Fruit fly (Drosophila melanogaster) whole organism, embryonic: ENCODE data around the gene Bet3.
A peak's percentile ranks its signal among the peaks of the same experiment; 100 is the strongest.

Experiments used
- ATbp ChIP-seq: fragments of 200-800 bp; sonication (Bioruptor generic); optimal IDR thresholded peaks from 2 replicates; lab custom pipeline; 2017; ENCODE audit warnings: missing biosample characterization, mild to moderate bottlenecking, missing genetic modification characterization, missing genetic modification reagents
- B-H2 ChIP-seq: fragments of 200-800 bp; sonication (Bioruptor generic); optimal IDR thresholded peaks from 2 replicates; lab custom pipeline; 2018; ENCODE audit warnings: missing biosample characterization, mild to moderate bottlenecking, missing genetic modification characterization
- BtbVII ChIP-seq: fragments of 200-800 bp; sonication (Bioruptor generic); optimal IDR thresholded peaks from 3 replicates; lab custom pipeline; 2017; ENCODE audit warnings: missing biosample characterization, mild to moderate bottlenecking, missing genetic modification characterization
- CG10147 ChIP-seq: fragments of 200-800 bp; sonication (Bioruptor generic); optimal IDR thresholded peaks from 2 replicates; lab custom pipeline; 2019; ENCODE audit warnings: missing biosample characterization, mild to moderate bottlenecking, missing genetic modification characterization, moderate library complexity
- CG10959 ChIP-seq: fragments of 200-800 bp; sonication (Bioruptor generic); IDR thresholded peaks from 2 replicates; pipeline ENCODE4 v1.3.6; 2022; ENCODE audit warnings: missing biosample characterization, missing genetic modification characterization
- CG11247 ChIP-seq: fragments of 200-800 bp; sonication (Bioruptor generic); IDR thresholded peaks from 2 replicates; pipeline ENCODE4 v1.3.6; 2022; ENCODE audit warnings: missing biosample characterization, missing genetic modification characterization
- CG11695 ChIP-seq: fragments of 200-800 bp; sonication (Bioruptor generic); IDR thresholded peaks from 3 replicates; pipeline ENCODE4 v1.3.6; 2022; ENCODE audit warnings: missing biosample characterization, missing genetic modification characterization
- CG11696 ChIP-seq: fragments of 200-800 bp; sonication (Bioruptor generic); IDR thresholded peaks from 2 replicates; pipeline ENCODE4 v1.3.6; 2022; ENCODE audit warnings: missing biosample characterization, missing genetic modification characterization
- CG12391 ChIP-seq: fragments of 200-800 bp; sonication (Bioruptor generic); optimal IDR thresholded peaks from 3 replicates; lab custom pipeline; 2018; ENCODE audit warnings: missing biosample characterization, mild to moderate bottlenecking, missing genetic modification characterization, moderate library complexity
- CG14014 ChIP-seq: fragments of 200-800 bp; sonication (Bioruptor generic); IDR thresholded peaks from 2 replicates; pipeline ENCODE4 v1.3.6; 2022; ENCODE audit warnings: missing biosample characterization, missing genetic modification characterization
- CG17802 ChIP-seq: fragments of 200-800 bp; sonication (Bioruptor generic); optimal IDR thresholded peaks from 2 replicates; lab custom pipeline; 2018; ENCODE audit warnings: missing biosample characterization, mild to moderate bottlenecking, missing genetic modification characterization, moderate library complexity
- CG18619 ChIP-seq: fragments of 200-800 bp; sonication (Bioruptor generic); optimal IDR thresholded peaks from 3 replicates; lab custom pipeline; 2017; ENCODE audit warnings: missing biosample characterization, mild to moderate bottlenecking, missing genetic modification characterization
- CG2116 ChIP-seq: fragments of 200-800 bp; sonication (Bioruptor generic); optimal IDR thresholded peaks from 3 replicates; lab custom pipeline; 2018; ENCODE audit warnings: missing biosample characterization, mild to moderate bottlenecking, missing genetic modification characterization
- CG2129 ChIP-seq: fragments of 200-800 bp; sonication (Bioruptor generic); IDR thresholded peaks from 2 replicates; pipeline ENCODE4 v1.3.6; 2022; ENCODE audit warnings: missing biosample characterization, missing genetic modification characterization; ENCODE audit not compliant: partially characterized antibody
- CG2678 ChIP-seq: fragments of 200-800 bp; sonication (Bioruptor generic); optimal IDR thresholded peaks from 3 replicates; lab custom pipeline; 2019; ENCODE audit warnings: missing biosample characterization, mild to moderate bottlenecking, missing genetic modification characterization, moderate library complexity
- CG32767 ChIP-seq: fragments of 200-800 bp; sonication (Bioruptor generic); IDR thresholded peaks from 2 replicates; pipeline ENCODE4 v1.3.6; 2022; ENCODE audit warnings: missing biosample characterization, missing genetic modification characterization
- CG4328 ChIP-seq: fragments of 200-800 bp; sonication (Bioruptor generic); optimal IDR thresholded peaks from 3 replicates; lab custom pipeline; 2017; ENCODE audit warnings: missing biosample characterization, missing genetic modification reagents, missing genetic modification characterization
- CG5953 ChIP-seq: fragments of 200-800 bp; sonication (Bioruptor generic); IDR thresholded peaks from 2 replicates; pipeline ENCODE4 v1.3.6; 2022; ENCODE audit warnings: missing biosample characterization, missing genetic modification characterization
- CG9609 ChIP-seq: fragments of 200-800 bp; sonication (Bioruptor generic); optimal IDR thresholded peaks from 3 replicates; lab custom pipeline; 2016; ENCODE audit warnings: missing biosample characterization, missing genetic modification characterization
- CrebB ChIP-seq: fragments of 200-800 bp; sonication (Bioruptor generic); optimal IDR thresholded peaks from 3 replicates; lab custom pipeline; 2018; ENCODE audit warnings: missing biosample characterization, mild to moderate bottlenecking, missing genetic modification characterization
- Dad ChIP-seq: fragments of 200-800 bp; sonication (Bioruptor generic); optimal IDR thresholded peaks from 3 replicates; lab custom pipeline; 2016; ENCODE audit warnings: missing biosample characterization, missing genetic modification characterization
- Dbx ChIP-seq: fragments of 200-800 bp; sonication (Bioruptor generic); IDR thresholded peaks from 3 replicates; pipeline ENCODE4 v1.3.6; 2022; ENCODE audit warnings: missing biosample characterization, missing genetic modification characterization
- Dref ChIP-seq: fragments of 200-800 bp; sonication (Bioruptor generic); IDR thresholded peaks from 2 replicates; pipeline ENCODE4 v1.3.6; 2022; ENCODE audit warnings: missing biosample characterization, missing genetic modification characterization
- H2.0 ChIP-seq: fragments of 200-800 bp; sonication (Bioruptor generic); IDR thresholded peaks from 2 replicates; pipeline ENCODE4 v1.3.6; 2022; ENCODE audit warnings: missing biosample characterization, missing genetic modification characterization
- HLH4C ChIP-seq: fragments of 200-800 bp; sonication (Bioruptor generic); IDR thresholded peaks from 3 replicates; pipeline ENCODE4 v1.3.6; 2022; ENCODE audit warnings: missing biosample characterization, missing genetic modification characterization; ENCODE audit not compliant: partially characterized antibody
- HmgZ ChIP-seq: fragments of 200-800 bp; sonication (Bioruptor generic); optimal IDR thresholded peaks from 2 replicates; lab custom pipeline; 2018; ENCODE audit warnings: missing biosample characterization, mild to moderate bottlenecking, missing genetic modification characterization
- Jarid2 ChIP-seq: fragments of 200-800 bp; sonication (Bioruptor generic); optimal IDR thresholded peaks from 3 replicates; lab custom pipeline; 2017; ENCODE audit warnings: mild to moderate bottlenecking, missing biosample characterization, missing genetic modification reagents, missing genetic modification characterization
- Mes4 ChIP-seq: fragments of 200-800 bp; sonication (Bioruptor generic); optimal IDR thresholded peaks from 2 replicates; lab custom pipeline; 2016; ENCODE audit warnings: missing biosample characterization, missing genetic modification characterization
- Mrtf ChIP-seq: fragments of 200-800 bp; sonication (Bioruptor generic); IDR thresholded peaks from 3 replicates; pipeline ENCODE4 v1.3.6; 2022; ENCODE audit warnings: missing biosample characterization, missing genetic modification characterization
- Opbp ChIP-seq: fragments of 200-800 bp; sonication (Bioruptor generic); IDR thresholded peaks from 3 replicates; pipeline ENCODE4 v1.3.6; 2022; ENCODE audit warnings: missing biosample characterization, missing genetic modification characterization; ENCODE audit not compliant: partially characterized antibody
- Ptx1 ChIP-seq: fragments of 200-800 bp; sonication (Bioruptor generic); IDR thresholded peaks from 2 replicates; pipeline ENCODE4 v1.3.6; 2022; ENCODE audit warnings: missing biosample characterization, missing genetic modification characterization
- Sox102F ChIP-seq: fragments of 200-800 bp; sonication (Bioruptor generic); optimal IDR thresholded peaks from 2 replicates; lab custom pipeline; 2018; ENCODE audit warnings: missing biosample characterization, mild to moderate bottlenecking, missing genetic modification characterization, moderate library complexity
- Sry-β ChIP-seq: fragments of 200-800 bp; sonication (Bioruptor generic); optimal IDR thresholded peaks from 2 replicates; lab custom pipeline; 2018; ENCODE audit warnings: missing biosample characterization, mild to moderate bottlenecking, missing genetic modification characterization, moderate library complexity
- ap ChIP-seq: fragments of 200-800 bp; sonication (Bioruptor generic); IDR thresholded peaks from 2 replicates; pipeline ENCODE4 v1.3.6; 2022; ENCODE audit warnings: missing biosample characterization, missing genetic modification characterization
- bigmax ChIP-seq: fragments of 200-800 bp; sonication (Bioruptor generic); optimal IDR thresholded peaks from 2 replicates; lab custom pipeline; 2018; ENCODE audit warnings: missing biosample characterization, mild to moderate bottlenecking, missing genetic modification characterization
- chinmo ChIP-seq: fragments of 200-800 bp; sonication (Bioruptor generic); IDR thresholded peaks from 4 replicates; pipeline ENCODE4 v1.3.6; 2022; ENCODE audit warnings: missing biosample characterization, missing genetic modification characterization; ENCODE audit not compliant: partially characterized antibody
- dysf ChIP-seq: fragments of 200-800 bp; sonication (Bioruptor generic); IDR thresholded peaks from 3 replicates; pipeline ENCODE4 v1.3.6; 2022; ENCODE audit warnings: missing biosample characterization, missing genetic modification characterization
- exex ChIP-seq: fragments of 200-800 bp; sonication (Bioruptor generic); optimal IDR thresholded peaks from 4 replicates; lab custom pipeline; 2018; ENCODE audit warnings: missing biosample characterization, mild to moderate bottlenecking, missing genetic modification characterization, moderate library complexity
- fru ChIP-seq: fragments of >200 bp; optimal IDR thresholded peaks from 2 replicates; lab custom pipeline; 2017
- gem ChIP-seq: fragments of 200-800 bp; sonication (Bioruptor generic); optimal IDR thresholded peaks from 2 replicates; lab custom pipeline; 2019; ENCODE audit warnings: missing biosample characterization, mild to moderate bottlenecking, missing genetic modification characterization, moderate library complexity
- mam ChIP-seq: fragments of 200-800 bp; sonication (Bioruptor generic); optimal IDR thresholded peaks from 3 replicates; lab custom pipeline; 2016; ENCODE audit warnings: missing biosample characterization, missing genetic modification characterization
- nerfin-2 ChIP-seq: fragments of 200-800 bp; sonication (Bioruptor generic); IDR thresholded peaks from 2 replicates; pipeline ENCODE4 v1.3.6; 2022; ENCODE audit warnings: missing biosample characterization, missing genetic modification characterization; ENCODE audit not compliant: partially characterized antibody
- nmo ChIP-seq: fragments of 200-800 bp; sonication (Bioruptor generic); optimal IDR thresholded peaks from 2 replicates; lab custom pipeline; 2018; ENCODE audit warnings: missing biosample characterization, mild to moderate bottlenecking, missing genetic modification characterization, moderate library complexity
- peb ChIP-seq: fragments of 200-800 bp; sonication (Bioruptor generic); IDR thresholded peaks from 2 replicates; pipeline ENCODE4 v1.3.6; 2022; ENCODE audit warnings: missing biosample characterization, missing genetic modification characterization
- repo ChIP-seq: fragments of 200-800 bp; sonication (Bioruptor generic); optimal IDR thresholded peaks from 2 replicates; lab custom pipeline; 2016; ENCODE audit warnings: missing biosample characterization, missing genetic modification characterization
- sisA ChIP-seq: fragments of 200-800 bp; sonication (Bioruptor generic); IDR thresholded peaks from 2 replicates; pipeline ENCODE4 v1.3.6; 2022; ENCODE audit warnings: missing biosample characterization, missing genetic modification characterization
- tap ChIP-seq: fragments of 200-800 bp; optimal IDR thresholded peaks from 3 replicates; lab custom pipeline; 2019; ENCODE audit warnings: missing biosample characterization, mild to moderate bottlenecking, missing genetic modification characterization, moderate library complexity
- toy ChIP-seq: fragments of 200-800 bp; sonication (Bioruptor generic); IDR thresholded peaks from 2 replicates; pipeline ENCODE4 v1.3.6; 2022; ENCODE audit warnings: missing biosample characterization, missing genetic modification characterization
- tup ChIP-seq: fragments of 200-800 bp; sonication (Bioruptor generic); optimal IDR thresholded peaks from 2 replicates; lab custom pipeline; 2016; ENCODE audit warnings: missing biosample characterization, mild to moderate bottlenecking, missing genetic modification characterization, moderate library complexity

The Bet3 gene

dm6 chr3L:9460775-9461491 lies 18.9 kb upstream of the Bet3 start, which contains the start of the genes CG3434 and CG44838 (continued):
- TF ChIP-seq CG2678 (tag; lab: Kevin White, UChicago) = peak; percentile 83
- TF ChIP-seq dysf (GFP tag; lab: Robert Waterston, UW) = peak; percentile 76
- TF ChIP-seq repo (GFP tag; lab: Kevin White, UChicago) = no peak
- TF ChIP-seq tap (tag; lab: Kevin White, UChicago) = peak; percentile 36
- peak; percentile 62; the same call in 1 of the 2 replicates for TF ChIP-seq CG11247 (GFP tag; lab: Robert Waterston, UW)
- TF ChIP-seq chinmo (GFP tag; lab: Robert Waterston, UW) = peak; percentile 77; the same call in 1 of the 4 replicates
- peak; percentile 38 for TF ChIP-seq tup
- TF ChIP-seq Dref = peak; percentile 66
- TF ChIP-seq CG32767 = no peak; the same call in 1 of the 2 replicates
- peak; percentile 79 for TF ChIP-seq B-H2 (GFP tag; lab: Kevin White, UChicago)
- TF ChIP-seq H2.0 (GFP tag; lab: Robert Waterston, UW) = peak; percentile 24; the same call in 1 of the 2 replicates
- TF ChIP-seq exex (tag; lab: Kevin White, UChicago) = peak; percentile 45
- TF ChIP-seq CG4328 (GFP tag; lab: Kevin White, UChicago) = peak; percentile 72
- TF ChIP-seq CrebB = peak; percentile 38
- TF ChIP-seq HmgZ (tag; lab: Kevin White, UChicago) = peak; percentile 82
- peak; percentile 83 for TF ChIP-seq CG10147 (GFP tag; lab: Kevin White, UChicago)
- TF ChIP-seq Mrtf (GFP tag; lab: Robert Waterston, UW) = peak; percentile 68; the same call in 2 of the 3 replicates
- TF ChIP-seq Dad (GFP tag; lab: Kevin White, UChicago) = peak; percentile 71
- TF ChIP-seq ATbp = peak; percentile 55
- peak; percentile 53 for TF ChIP-seq CG9609 (GFP tag; lab: Kevin White, UChicago)
- peak; percentile 58 for TF ChIP-seq CG17802 (tag; lab: Kevin White, UChicago)
- peak; percentile 75 for TF ChIP-seq sisA
- TF ChIP-seq CG10959 = no peak
- peak; percentile 35; the same call in 1 of the 2 replicates for TF ChIP-seq ap (GFP tag; lab: Robert Waterston, UW)
- no peak for TF ChIP-seq nerfin-2
- peak; percentile 88 for TF ChIP-seq gem (tag; lab: Kevin White, UChicago)
- TF ChIP-seq Dbx = peak; percentile 77; the same call in 2 of the 3 replicates
- TF ChIP-seq CG18619 = peak; percentile 76
- peak; percentile 38 for TF ChIP-seq CG11696 (GFP tag; lab: Robert Waterston, UW)
- peak; percentile 97 for TF ChIP-seq Sry-β
- TF ChIP-seq toy (GFP tag; lab: Robert Waterston, UW) = no peak
- TF ChIP-seq HLH4C (GFP tag; lab: Robert Waterston, UW) = peak; percentile 44; the same call in 1 of the 3 replicates
- TF ChIP-seq mam = peak; percentile 76
- no peak for TF ChIP-seq CG2129 (GFP tag; lab: Robert Waterston, UW)
- TF ChIP-seq Mes4 (GFP tag; lab: Kevin White, UChicago) = peak; percentile 68
- peak; percentile 81 for TF ChIP-seq Jarid2 (GFP tag; lab: Kevin White, UChicago)
- TF ChIP-seq CG2116 (GFP tag; lab: Kevin White, UChicago) = peak; percentile 88
- TF ChIP-seq CG11695 (GFP tag; lab: Robert Waterston, UW) = peak; percentile 67; the same call in 2 of the 3 replicates
- TF ChIP-seq nmo = peak; percentile 87
- TF ChIP-seq Sox102F (GFP tag; lab: Kevin White, UChicago) = peak; percentile 79
- TF ChIP-seq Opbp (GFP tag; lab: Robert Waterston, UW) = no peak; the same call in 2 of the 3 replicates
- peak; percentile 90 for TF ChIP-seq CG12391 (tag; lab: Kevin White, UChicago)
- peak; percentile 70 for TF ChIP-seq CG14014 (GFP tag; lab: Robert Waterston, UW)
- peak; percentile 80 for TF ChIP-seq Ptx1 (GFP tag; lab: Robert Waterston, UW)
- TF ChIP-seq CG5953 = no peak
- TF ChIP-seq bigmax (GFP tag; lab: Kevin White, UChicago) = peak; percentile 50
- TF ChIP-seq BtbVII (GFP tag; lab: Kevin White, UChicago) = peak; percentile 81
- TF ChIP-seq peb (GFP tag; lab: Robert Waterston, UW) = peak; percentile 42
- TF ChIP-seq fru = no peak
